Fruit fly (Drosophila melanogaster) whole organism, wandering third instar larva: ENCODE results near the gene CG9338.
A peak's percentile ranks its signal among the peaks of the same experiment; 100 is the strongest.

Experiments used
- Abd-B ChIP-seq: fragments of >200 bp; optimal IDR thresholded peaks from 2 replicates; lab custom pipeline; 2017; ENCODE audit warnings: missing biosample characterization, missing genetic modification characterization
- CG32264 ChIP-seq: fragments of 200-800 bp; sonication (Bioruptor generic); optimal IDR thresholded peaks from 2 replicates; lab custom pipeline; 2016; ENCODE audit warnings: missing biosample characterization, missing genetic modification characterization
- CG9705 ChIP-seq: fragments of 200-800 bp; sonication (Bioruptor generic); optimal IDR thresholded peaks from 2 replicates; lab custom pipeline; 2018; ENCODE audit warnings: missing biosample characterization, mild to moderate bottlenecking, missing genetic modification characterization
- CrebA ChIP-seq: fragments of 200-800 bp; sonication (Bioruptor generic); optimal IDR thresholded peaks from 2 replicates; lab custom pipeline; 2016; ENCODE audit warnings: missing biosample characterization, mild to moderate bottlenecking, missing genetic modification characterization, borderline replicate concordance
- Dfd ChIP-seq: fragments of >200 bp; optimal IDR thresholded peaks from 2 replicates; lab custom pipeline; 2017; ENCODE audit warnings: missing biosample characterization, missing genetic modification characterization
- Dif ChIP-seq: fragments of 200-275, 200-300 bp; sonication (Bioruptor generic); optimal IDR thresholded peaks from 2 replicates; lab custom pipeline; 2018; ENCODE audit warnings: missing biosample characterization, missing genetic modification characterization; ENCODE audit not compliant: partially characterized antibody
- GATAd ChIP-seq: sonication (Bioruptor generic); optimal IDR thresholded peaks from 2 replicates; lab custom pipeline; 2016; ENCODE audit warnings: missing biosample characterization, missing genetic modification characterization
- HLH106 ChIP-seq: fragments of 200-800 bp; optimal IDR thresholded peaks from 3 replicates; lab custom pipeline; 2019; ENCODE audit warnings: missing biosample characterization, mild to moderate bottlenecking, missing genetic modification characterization, moderate library complexity
- Hnf4 ChIP-seq: fragments of 200-800 bp; sonication (Bioruptor generic); optimal IDR thresholded peaks from 2 replicates; lab custom pipeline; 2016; ENCODE audit warnings: missing biosample characterization, mild to moderate bottlenecking, missing genetic modification characterization
- Hr78 ChIP-seq: fragments of >200 bp; optimal IDR thresholded peaks from 2 replicates; lab custom pipeline; 2017; ENCODE audit warnings: missing biosample characterization, missing genetic modification characterization
- Hr83 ChIP-seq: fragments of 200-300 bp; sonication (Bioruptor generic); optimal IDR thresholded peaks from 2 replicates; lab custom pipeline; 2016; ENCODE audit warnings: missing biosample characterization, mild to moderate bottlenecking, missing genetic modification characterization, moderate library complexity; ENCODE audit not compliant: poor library complexity, severe bottlenecking
- Jra ChIP-seq: sonication (Bioruptor generic); optimal IDR thresholded peaks from 2 replicates; lab custom pipeline; 2016; ENCODE audit warnings: missing biosample characterization, missing genetic modification characterization
- Mio ChIP-seq: sonication (Bioruptor generic); optimal IDR thresholded peaks from 2 replicates; lab custom pipeline; 2016; ENCODE audit warnings: missing biosample characterization, missing genetic modification characterization
- Myc ChIP-seq: fragments of >200 bp; optimal IDR thresholded peaks from 2 replicates; lab custom pipeline; 2017
- N ChIP-seq: fragments of >200 bp; optimal IDR thresholded peaks from 2 replicates; lab custom pipeline; 2018; ENCODE audit warnings: missing biosample characterization, missing external identifiers, missing genetic modification characterization
- OdsH ChIP-seq: fragments of 200-800 bp; sonication (Bioruptor generic); optimal IDR thresholded peaks from 2 replicates; lab custom pipeline; 2016; ENCODE audit warnings: missing biosample characterization, mild to moderate bottlenecking, missing genetic modification characterization
- Rel ChIP-seq, 2 experiments: fragments of 200-800 bp; sonication (Bioruptor generic) in 1 of 2; optimal IDR thresholded peaks; 2 replicates in 1 of 2; 3 replicates in 1 of 2; lab custom pipeline; 2016 to 2019; ENCODE audit warnings: mild to moderate bottlenecking in 2 of 2, missing biosample characterization in 2 of 2, missing genetic modification characterization in 2 of 2, moderate library complexity in 1 of 2
- Sp1 ChIP-seq: fragments of 200-800 bp; sonication (Bioruptor generic); optimal IDR thresholded peaks from 3 replicates; lab custom pipeline; 2019; ENCODE audit warnings: missing biosample characterization, mild to moderate bottlenecking, missing genetic modification characterization, moderate library complexity
- Vsx2 ChIP-seq: fragments of 200-300, 225-300 bp; sonication (Bioruptor generic); optimal IDR thresholded peaks from 2 replicates; lab custom pipeline; 2018; ENCODE audit warnings: missing biosample characterization, missing genetic modification characterization; ENCODE audit not compliant: partially characterized antibody
- br ChIP-seq: fragments of 200-800 bp; sonication (Bioruptor generic); optimal IDR thresholded peaks from 2 replicates; lab custom pipeline; 2016; ENCODE audit warnings: missing biosample characterization, missing genetic modification characterization
- brk ChIP-seq: fragments of 200-800 bp; sonication (Bioruptor generic); optimal IDR thresholded peaks from 2 replicates; lab custom pipeline; 2016; ENCODE audit warnings: missing biosample characterization, mild to moderate bottlenecking, missing genetic modification characterization
- dl ChIP-seq, 2 experiments: fragments of 175-275, 200-275 bp in 1 of 2; fragments of 200-275 bp in 1 of 2; sonication (Bioruptor generic); optimal IDR thresholded peaks; lab custom pipeline; 2018; ENCODE audit warnings: mild to moderate bottlenecking in 2 of 2, missing biosample characterization in 2 of 2, missing genetic modification characterization in 2 of 2, moderate library complexity in 2 of 2; ENCODE audit not compliant: partially characterized antibody in 2 of 2, insufficient read depth in 1 of 2
- ey ChIP-seq: fragments of 200-800 bp; sonication (Bioruptor generic); optimal IDR thresholded peaks from 2 replicates; lab custom pipeline; 2016; ENCODE audit warnings: missing biosample characterization, missing genetic modification characterization
- foxo ChIP-seq, 2 experiments: fragments of 200-800 bp; sonication (Bioruptor generic); optimal IDR thresholded peaks; 2 replicates in 1 of 2; 3 replicates in 1 of 2; lab custom pipeline; 2016 to 2017; ENCODE audit warnings: missing biosample characterization in 2 of 2, missing genetic modification characterization in 2 of 2
- fru ChIP-seq: fragments of 200-800 bp; sonication (Bioruptor generic); optimal IDR thresholded peaks from 3 replicates; lab custom pipeline; 2016; ENCODE audit warnings: missing biosample characterization, mild to moderate bottlenecking, missing genetic modification characterization
- h ChIP-seq: fragments of 200-800 bp; sonication (Bioruptor generic); optimal IDR thresholded peaks from 3 replicates; lab custom pipeline; 2016; ENCODE audit warnings: missing biosample characterization, mild to moderate bottlenecking, missing genetic modification characterization
- jim ChIP-seq: fragments of 175-275, 200-325 bp; sonication (Bioruptor generic); optimal IDR thresholded peaks from 2 replicates; lab custom pipeline; 2016; ENCODE audit warnings: missing biosample characterization, mild to moderate bottlenecking, missing genetic modification characterization
- lola ChIP-seq: fragments of >200 bp; optimal IDR thresholded peaks from 2 replicates; lab custom pipeline; 2017; ENCODE audit warnings: missing biosample characterization, missing genetic modification characterization
- pan ChIP-seq: fragments of >200 bp; optimal IDR thresholded peaks from 2 replicates; lab custom pipeline; 2017
- psq ChIP-seq: fragments of 200-800 bp; sonication (Bioruptor generic); optimal IDR thresholded peaks from 3 replicates; lab custom pipeline; 2017; ENCODE audit warnings: missing biosample characterization, mild to moderate bottlenecking, missing genetic modification characterization, moderate library complexity
- rgr ChIP-seq: fragments of 200-800 bp; sonication (Bioruptor generic); optimal IDR thresholded peaks from 3 replicates; lab custom pipeline; 2016; ENCODE audit warnings: missing biosample characterization, mild to moderate bottlenecking, missing genetic modification characterization
- sage ChIP-seq: fragments of 200-800 bp; sonication (Bioruptor generic); optimal IDR thresholded peaks from 2 replicates; lab custom pipeline; 2016; ENCODE audit warnings: missing biosample characterization, mild to moderate bottlenecking, missing genetic modification characterization
- sv ChIP-seq: fragments of 200-800 bp; sonication (Bioruptor generic); optimal IDR thresholded peaks from 3 replicates; lab custom pipeline; 2016; ENCODE audit warnings: missing biosample characterization, missing genetic modification characterization
- tai ChIP-seq: sonication (Bioruptor generic); optimal IDR thresholded peaks from 2 replicates; lab custom pipeline; 2016; ENCODE audit warnings: missing biosample characterization, missing genetic modification characterization
- usp ChIP-seq: fragments of >200 bp; optimal IDR thresholded peaks from 2 replicates; lab custom pipeline; 2017; ENCODE audit warnings: missing biosample characterization, missing genetic modification characterization
- woc ChIP-seq: sonication (Bioruptor generic); optimal IDR thresholded peaks from 2 replicates; lab custom pipeline; 2016; ENCODE audit warnings: missing biosample characterization, mild to moderate bottlenecking, missing genetic modification characterization

Gene CG9338

dm6 chr2L:20907995-20908654 lies 43.1 kb downstream of the CG9338 start:
- no peak for TF ChIP-seq tai (GFP tag; lab: Kevin White, UChicago)
- TF ChIP-seq Dif, result no peak
- no peak for TF ChIP-seq CG9705
- no peak for TF ChIP-seq Hr78 (GFP tag; lab: Kevin White, UChicago)
- TF ChIP-seq rgr, result no peak
- TF ChIP-seq Hr83 (GFP tag; lab: Kevin White, UChicago), result no peak
- no peak for TF ChIP-seq fru (GFP tag; lab: Kevin White, UChicago)
- TF ChIP-seq brk (GFP tag; lab: Kevin White, UChicago), result no peak
- TF ChIP-seq br, result no peak
- no peak for TF ChIP-seq sage (GFP tag; lab: Kevin White, UChicago)
- TF ChIP-seq psq, result no peak
- TF ChIP-seq sv (GFP tag; lab: Kevin White, UChicago), result no peak
- no peak for TF ChIP-seq ey (GFP tag; lab: Kevin White, UChicago)
- no peak for TF ChIP-seq Sp1
- no peak for TF ChIP-seq foxo (GFP tag; optimal IDR thresholded peaks at IDR 0.05; lab: Kevin White, UChicago)

dm6 chr2L:20909301-20909700 lies 44.3 kb downstream of the CG9338 start:
- TF ChIP-seq Dfd (GFP tag; lab: Kevin White, UChicago) (no peak), Hr83 (GFP tag; lab: Kevin White, UChicago) (no peak), woc (no peak), pan (lab: Kevin White, UChicago) (no peak), sage (GFP tag; lab: Kevin White, UChicago) (no peak), ey (GFP tag; lab: Kevin White, UChicago) (no peak), CrebA (GFP tag; lab: Kevin White, UChicago) (no peak), Sp1 (no peak), CG32264 (GFP tag; lab: Kevin White, UChicago) (no peak), tai (GFP tag; lab: Kevin White, UChicago) (no peak), Rel (GFP tag; optimal IDR thresholded peaks at IDR 0.05; lab: Kevin White, UChicago) (no peak), Rel (tag; optimal IDR thresholded peaks at IDR 0.05; lab: Kevin White, UChicago) (no peak)

- TF ChIP-seq brk (GFP tag; lab: Kevin White, UChicago) (peak; percentile 54), CrebA (GFP tag; lab: Kevin White, UChicago) (peak; percentile 3), sage (GFP tag; lab: Kevin White, UChicago) (peak; percentile 48), fru (GFP tag; lab: Kevin White, UChicago) (peak; percentile 16), h (peak; percentile 47), usp (GFP tag; lab: Kevin White, UChicago) (no peak), br (peak; percentile 4), Vsx2 (GFP tag; lab: Kevin White, UChicago) (no peak), Abd-B (no peak), Hr78 (GFP tag; lab: Kevin White, UChicago) (no peak), Mio (no peak), rgr (peak; percentile 56), Hnf4 (peak; percentile 42), CG9705 (no peak), foxo (GFP tag; optimal IDR thresholded peaks at IDR 0.05; lab: Kevin White, UChicago) (no peak), tai (GFP tag; lab: Kevin White, UChicago) (peak; percentile 19), psq (no peak), HLH106 (tag; lab: Kevin White, UChicago) (peak; percentile 13), Rel (GFP tag; optimal IDR thresholded peaks at IDR 0.05; lab: Kevin White, UChicago) (no peak), Rel (tag; optimal IDR thresholded peaks at IDR 0.05; lab: Kevin White, UChicago) (peak; percentile 14), OdsH (peak; percentile 38), Hr83 (GFP tag; lab: Kevin White, UChicago) (peak; percentile 42), Myc (no peak)
Measured at dm6 chr2L:20911374-20911773, 46.4 kb downstream of the CG9338 start.

- no peak for TF ChIP-seq Dfd (GFP tag; lab: Kevin White, UChicago)
- TF ChIP-seq Dif, result no peak
- no peak for TF ChIP-seq dl (GFP tag; optimal IDR thresholded peaks at IDR 0.05; lab: Kevin White, UChicago; ENCODE audit: insufficient read depth in 1 of 2, partially characterized antibody in 2 of 2)
- TF ChIP-seq Myc, result no peak
- TF ChIP-seq sv (GFP tag; lab: Kevin White, UChicago), result no peak
- TF ChIP-seq psq, result no peak
- TF ChIP-seq tai (GFP tag; lab: Kevin White, UChicago), result no peak
- no peak for TF ChIP-seq Hr83 (GFP tag; lab: Kevin White, UChicago)
- no peak for TF ChIP-seq Jra (GFP tag; lab: Kevin White, UChicago)
- TF ChIP-seq ey (GFP tag; lab: Kevin White, UChicago), result peak; percentile 55
- TF ChIP-seq CG32264 (GFP tag; lab: Kevin White, UChicago), result no peak
- TF ChIP-seq Vsx2 (GFP tag; lab: Kevin White, UChicago), result no peak
- TF ChIP-seq woc, result peak; percentile 16
- TF ChIP-seq h, result peak; percentile 50
- peak; percentile 55 for TF ChIP-seq OdsH
- peak in 1 of 2 experiments; percentile 62 for TF ChIP-seq foxo (GFP tag; optimal IDR thresholded peaks at IDR 0.05; lab: Kevin White, UChicago)
- TF ChIP-seq HLH106 (tag; lab: Kevin White, UChicago), result peak; percentile 29
- TF ChIP-seq GATAd, result no peak
- no peak for TF ChIP-seq usp (GFP tag; lab: Kevin White, UChicago)
- TF ChIP-seq Rel (GFP tag; optimal IDR thresholded peaks at IDR 0.05; lab: Kevin White, UChicago), result no peak
- TF ChIP-seq Rel (tag; optimal IDR thresholded peaks at IDR 0.05; lab: Kevin White, UChicago), result peak; percentile 48
- TF ChIP-seq CG9705, result no peak
- TF ChIP-seq fru (GFP tag; lab: Kevin White, UChicago), result peak; percentile 73
- no peak for TF ChIP-seq Mio
- no peak for TF ChIP-seq jim (GFP tag; lab: Kevin White, UChicago)
- no peak for TF ChIP-seq lola
- TF ChIP-seq pan (lab: Kevin White, UChicago), result no peak
- TF ChIP-seq Abd-B, result no peak
- no peak for TF ChIP-seq N
- peak; percentile 14 for TF ChIP-seq sage (GFP tag; lab: Kevin White, UChicago)
- TF ChIP-seq Hr78 (GFP tag; lab: Kevin White, UChicago), result no peak
Measured at dm6 chr2L:20912789-20913300, 47.8 kb downstream of the CG9338 start.
